Worm (Caenorhabditis elegans) whole organism, L2 larva: ENCODE results near the gene msp-40.
"Not testable (repeated sequence)": the region's sequence is repeated elsewhere in the genome, so short reads cannot be mapped to it uniquely, and the experiment has no call there.

Source experiments
- C34F6.9 ChIP-seq: fragments of 150-350 bp; optimal IDR thresholded peaks from 2 replicates; lab custom pipeline; 2014; ENCODE audit warnings: missing biosample characterization, missing genetic modification characterization
- F13H6.1 ChIP-seq: sonication (generic microtip); optimal IDR thresholded peaks from 2 replicates; lab custom pipeline; 2016; ENCODE audit warnings: missing genetic modification characterization, missing compliant biosample characterization
- R02D3.7 ChIP-seq: fragments of 150-350 bp; optimal IDR thresholded peaks from 2 replicates; lab custom pipeline; 2014; ENCODE audit warnings: missing biosample characterization, missing genetic modification characterization
- Y55F3AM.14 ChIP-seq: fragments of 200-800 bp; sonication (Bioruptor generic); optimal IDR thresholded peaks from 2 replicates; lab custom pipeline; 2018; ENCODE audit warnings: mild to moderate bottlenecking, missing genetic modification characterization, missing compliant biosample characterization
- ZK546.5 ChIP-seq: sonication (generic microtip); optimal IDR thresholded peaks from 2 replicates; lab custom pipeline; 2017; ENCODE audit warnings: missing biosample characterization, missing genetic modification characterization
- alr-1 ChIP-seq: fragments of 150-350 bp; optimal IDR thresholded peaks from 2 replicates; lab custom pipeline; 2014; ENCODE audit warnings: missing biosample characterization, missing genetic modification characterization
- aly-2 ChIP-seq: fragments of 150-350 bp; optimal IDR thresholded peaks from 2 replicates; lab custom pipeline; 2014; ENCODE audit warnings: missing biosample characterization, missing genetic modification characterization
- ama-1 ChIP-seq: fragments of 150-350 bp; optimal IDR thresholded peaks from 2 replicates; lab custom pipeline; 2018; ENCODE audit warnings: inconsistent platforms
- blmp-1 ChIP-seq: sonication (generic microtip); optimal IDR thresholded peaks from 2 replicates; lab custom pipeline; 2017; ENCODE audit warnings: missing genetic modification characterization, mild to moderate bottlenecking, missing compliant biosample characterization, antibody characterized with exemption, moderate library complexity; ENCODE audit not compliant: insufficient read depth
- ceh-16 ChIP-seq: fragments of 150-350 bp; optimal IDR thresholded peaks from 2 replicates; lab custom pipeline; 2014; ENCODE audit warnings: missing biosample characterization, missing genetic modification characterization
- ceh-82 ChIP-seq: fragments of 150-350 bp; optimal IDR thresholded peaks from 2 replicates; lab custom pipeline; 2014; ENCODE audit warnings: missing biosample characterization, missing genetic modification characterization
- crh-2 ChIP-seq: sonication (generic microtip); optimal IDR thresholded peaks from 2 replicates; lab custom pipeline; 2017; ENCODE audit warnings: missing biosample characterization, missing genetic modification characterization
- dmd-4 ChIP-seq: sonication (generic microtip); optimal IDR thresholded peaks from 2 replicates; lab custom pipeline; 2017; ENCODE audit warnings: missing biosample characterization, missing genetic modification characterization
- egl-27 ChIP-seq: sonication (generic microtip); optimal IDR thresholded peaks from 3 replicates; lab custom pipeline; 2017; ENCODE audit warnings: missing biosample characterization, missing genetic modification reagents, missing genetic modification characterization
- elt-1 ChIP-seq: fragments of 150-350 bp; optimal IDR thresholded peaks from 2 replicates; lab custom pipeline; 2014; ENCODE audit warnings: missing biosample characterization, missing genetic modification characterization
- elt-3 ChIP-seq: sonication (generic microtip); optimal IDR thresholded peaks from 2 replicates; lab custom pipeline; 2017; ENCODE audit warnings: missing biosample characterization, missing genetic modification characterization
- fos-1 ChIP-seq: fragments of 150-350 bp; optimal IDR thresholded peaks from 2 replicates; lab custom pipeline; 2014; ENCODE audit warnings: missing biosample characterization, missing genetic modification characterization
- gmeb-1 ChIP-seq: fragments of 150-350 bp; optimal IDR thresholded peaks from 2 replicates; lab custom pipeline; 2014; ENCODE audit warnings: missing biosample characterization, missing genetic modification characterization
- lin-13 ChIP-seq: fragments of 150-350 bp; optimal IDR thresholded peaks from 2 replicates; lab custom pipeline; 2014; ENCODE audit warnings: missing biosample characterization, missing genetic modification reagents, missing genetic modification characterization
- lin-39 ChIP-seq: fragments of 150-350 bp; optimal IDR thresholded peaks from 2 replicates; lab custom pipeline; 2014; ENCODE audit warnings: missing biosample characterization, missing genetic modification reagents, missing genetic modification characterization
- lsy-2 ChIP-seq, 2 experiments: fragments of 150-350 bp in 1 of 2; sonication (generic microtip) in 1 of 2; optimal IDR thresholded peaks; 2 replicates each; lab custom pipeline; 2014 to 2017; ENCODE audit warnings: missing biosample characterization in 2 of 2, missing genetic modification characterization in 2 of 2
- mab-5 ChIP-seq: fragments of 150-350 bp; optimal IDR thresholded peaks from 2 replicates; lab custom pipeline; 2014; ENCODE audit warnings: missing biosample characterization, missing genetic modification characterization
- mbf-1 ChIP-seq: sonication (generic microtip); optimal IDR thresholded peaks from 2 replicates; lab custom pipeline; 2017; ENCODE audit warnings: missing biosample characterization, missing genetic modification characterization
- mdl-1 ChIP-seq, 2 experiments: fragments of 150-350 bp in 1 of 2; sonication (generic microtip) in 1 of 2; optimal IDR thresholded peaks; 2 replicates each; lab custom pipeline; 2017; ENCODE audit warnings: missing biosample characterization in 2 of 2, missing genetic modification characterization in 2 of 2
- nhr-10 ChIP-seq: sonication (generic microtip); optimal IDR thresholded peaks from 2 replicates; lab custom pipeline; 2017; ENCODE audit warnings: missing biosample characterization, missing genetic modification characterization
- nhr-11 ChIP-seq: fragments of 150-350 bp; optimal IDR thresholded peaks from 2 replicates; lab custom pipeline; 2014; ENCODE audit warnings: missing biosample characterization, missing genetic modification characterization
- nhr-129 ChIP-seq: fragments of 150-350 bp; optimal IDR thresholded peaks from 2 replicates; lab custom pipeline; 2014; ENCODE audit warnings: missing biosample characterization, missing genetic modification characterization
- nhr-21 ChIP-seq: fragments of 150-350 bp; optimal IDR thresholded peaks from 2 replicates; lab custom pipeline; 2014; ENCODE audit warnings: missing biosample characterization, missing genetic modification characterization
- nhr-23 ChIP-seq: fragments of 150-350 bp; optimal IDR thresholded peaks from 2 replicates; lab custom pipeline; 2014; ENCODE audit warnings: missing biosample characterization, missing genetic modification reagents, missing genetic modification characterization
- nhr-237 ChIP-seq: fragments of 150-350 bp; optimal IDR thresholded peaks from 2 replicates; lab custom pipeline; 2014; ENCODE audit warnings: missing biosample characterization, missing genetic modification characterization
- nhr-25 ChIP-seq: fragments of 150-350 bp; sonication (generic microtip); optimal IDR thresholded peaks from 3 replicates; lab custom pipeline; 2014; ENCODE audit warnings: missing biosample characterization, missing genetic modification characterization
- nhr-77 ChIP-seq: fragments of 150-350 bp; optimal IDR thresholded peaks from 2 replicates; lab custom pipeline; 2014; ENCODE audit warnings: missing biosample characterization, missing genetic modification characterization
- peb-1 ChIP-seq: fragments of 150-350 bp; optimal IDR thresholded peaks from 2 replicates; lab custom pipeline; 2014; ENCODE audit warnings: missing biosample characterization, missing genetic modification characterization
- skn-1 ChIP-seq: sonication (generic microtip); optimal IDR thresholded peaks from 2 replicates; lab custom pipeline; 2017; ENCODE audit warnings: missing biosample characterization, missing genetic modification characterization
- sma-3 ChIP-seq: sonication (generic microtip); optimal IDR thresholded peaks from 2 replicates; lab custom pipeline; 2016; ENCODE audit warnings: missing genetic modification reagents, missing genetic modification characterization, missing compliant biosample characterization
- sma-9 ChIP-seq, 2 experiments: fragments of 150-350 bp in 1 of 2; sonication (generic microtip) in 1 of 2; optimal IDR thresholded peaks; 2 replicates each; lab custom pipeline; 2014 to 2016; ENCODE audit warnings: missing genetic modification characterization in 2 of 2, mild to moderate bottlenecking in 1 of 2, missing biosample characterization in 1 of 2, missing compliant biosample characterization in 1 of 2, missing genetic modification reagents in 1 of 2, moderate library complexity in 1 of 2
- snpc-4 ChIP-seq: fragments of 150-350 bp; optimal IDR thresholded peaks from 2 replicates; lab custom pipeline; 2014; ENCODE audit warnings: missing biosample characterization, missing genetic modification characterization
- unc-39 ChIP-seq: fragments of 150-350 bp; optimal IDR thresholded peaks from 2 replicates; lab custom pipeline; 2014; ENCODE audit warnings: missing biosample characterization, missing genetic modification characterization
- unc-55 ChIP-seq: fragments of 150-350 bp; sonication (generic microtip); optimal IDR thresholded peaks from 3 replicates; lab custom pipeline; 2014; ENCODE audit warnings: missing biosample characterization, missing genetic modification reagents, missing genetic modification characterization
- unc-62 ChIP-seq: fragments of 150-350 bp; optimal IDR thresholded peaks from 2 replicates; lab custom pipeline; 2014; ENCODE audit warnings: missing biosample characterization, missing genetic modification reagents, missing genetic modification characterization
- ztf-1 ChIP-seq: fragments of 200-800 bp; sonication (Bioruptor generic); conservative IDR thresholded peaks from 2 replicates; pipeline ENCODE4 v1.3.6; 2022; ENCODE audit warnings: missing genetic modification characterization, missing compliant biosample characterization
- ztf-11 ChIP-seq: sonication (generic microtip); optimal IDR thresholded peaks from 2 replicates; lab custom pipeline; 2017; ENCODE audit warnings: missing biosample characterization, missing genetic modification characterization
- ztf-4 ChIP-seq: fragments of 150-350 bp; optimal IDR thresholded peaks from 2 replicates; lab custom pipeline; 2014; ENCODE audit warnings: missing biosample characterization, missing genetic modification characterization

Gene msp-40

DNA sequence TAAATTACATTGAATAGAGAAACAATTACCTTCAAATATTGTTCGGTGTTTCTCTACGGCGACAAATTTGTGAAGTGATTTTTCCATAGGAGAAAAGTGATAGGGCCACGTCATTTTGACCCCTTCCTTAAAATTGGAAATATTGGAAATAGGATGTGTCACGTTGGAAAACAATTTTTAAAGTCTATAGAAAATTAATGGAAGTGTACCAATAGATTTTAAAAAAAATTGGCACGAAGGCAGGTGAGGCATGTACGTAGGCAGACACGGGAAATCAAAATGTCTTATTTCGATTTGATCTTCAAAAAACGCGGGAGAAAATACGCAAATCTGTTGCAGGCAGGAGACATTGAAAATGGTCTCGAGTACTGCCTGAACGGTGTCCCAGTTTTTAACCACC lies 12.4 kb downstream of the msp-40 start, which contains the start of gene C33F10.12:
Gene C33F10.12 (minus strand): TSS at position 101 of the 400 bp plus-strand sequence.
- TF ChIP-seq nhr-25 (tag; lab: Kevin White, UChicago) (no peak), skn-1 (tag; lab: Kevin White, UChicago) (no peak), ceh-82 (tag; lab: Kevin White, UChicago) (no peak), mab-5 (no peak), nhr-129 (no peak), unc-62 (no peak), lin-39 (no peak), nhr-23 (tag; lab: Kevin White, UChicago) (no peak), nhr-11 (tag; lab: Kevin White, UChicago) (no peak), blmp-1 (tag; lab: Kevin White, UChicago) (no peak), R02D3.7 (tag; lab: Kevin White, UChicago) (no peak), mbf-1 (tag; lab: Kevin White, UChicago) (no peak)

DNA sequence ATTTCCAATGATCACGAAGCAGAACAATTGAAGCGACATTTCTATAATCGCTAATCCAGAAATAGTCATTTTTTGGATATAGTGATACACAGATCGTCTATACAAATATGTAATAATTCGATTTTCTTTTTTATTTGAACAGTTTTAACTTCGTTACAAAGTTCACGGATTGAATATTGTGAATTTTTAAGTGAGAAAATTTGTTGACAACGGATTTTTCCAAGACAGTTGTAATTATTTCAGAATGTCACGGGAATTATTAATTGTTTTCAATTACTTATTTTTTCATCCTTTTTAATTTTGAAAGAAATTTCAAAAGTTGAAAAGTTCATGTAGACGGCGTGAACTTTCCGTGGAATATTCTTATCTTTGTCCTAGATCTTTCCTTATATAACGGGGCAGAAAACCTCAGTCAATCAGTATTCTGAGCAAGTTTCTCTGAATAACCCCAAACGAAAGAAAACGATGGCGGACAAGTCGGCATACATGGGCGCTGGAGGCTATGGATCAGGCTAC lies 17.0 kb downstream of the msp-40 start, which contains the start of the genes T23B7.2 and nspd-4:
Gene T23B7.2 (minus strand): TSS at position 101 of the 516 bp plus-strand sequence.
Gene nspd-4 (plus strand): TSS at position 466 of the 516 bp plus-strand sequence.
- TF ChIP-seq sma-3; ztf-4 (tag; lab: Kevin White, UChicago); mab-5: not testable (repeated sequence)

DNA sequence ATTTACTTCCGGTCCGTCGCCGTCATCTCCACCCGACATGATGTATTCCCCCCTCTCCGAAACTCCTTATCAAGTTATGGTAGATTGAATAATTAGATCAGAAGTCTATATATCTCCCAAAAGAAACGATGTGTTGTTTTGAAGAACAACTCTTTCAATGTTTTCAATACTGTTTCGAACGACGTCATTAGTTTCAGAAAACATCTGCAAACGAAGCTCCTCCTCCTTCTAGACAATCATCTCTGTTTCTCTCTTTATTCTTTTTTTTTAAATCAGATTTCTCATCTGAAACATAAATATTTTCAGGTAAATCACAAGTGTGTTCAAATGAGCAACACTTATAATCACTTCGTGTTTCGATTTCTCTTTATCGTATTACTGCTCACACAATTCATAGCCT lies 24.7 kb downstream of the msp-40 start, which contains the start of gene T23B7.3:
Gene T23B7.3 (plus strand): TSS at position 301 of the 400 bp plus-strand sequence.
- TF ChIP-seq ceh-16 (tag; lab: Kevin White, UChicago) (no peak), mab-5 (no peak), aly-2 (no peak), blmp-1 (tag; lab: Kevin White, UChicago) (no peak), elt-3 (no peak), elt-1 (no peak), R02D3.7 (tag; lab: Kevin White, UChicago) (no peak), ama-1 (lab: Kevin White, UChicago) (no peak), dmd-4 (tag; lab: Kevin White, UChicago) (no peak), lin-39 (no peak), ztf-4 (tag; lab: Kevin White, UChicago) (no peak), gmeb-1 (no peak), ztf-1 (GFP tag; lab: Robert Waterston, UW) (no peak)
- TF ChIP-seq, all 48 proteins: peak for 0

DNA sequence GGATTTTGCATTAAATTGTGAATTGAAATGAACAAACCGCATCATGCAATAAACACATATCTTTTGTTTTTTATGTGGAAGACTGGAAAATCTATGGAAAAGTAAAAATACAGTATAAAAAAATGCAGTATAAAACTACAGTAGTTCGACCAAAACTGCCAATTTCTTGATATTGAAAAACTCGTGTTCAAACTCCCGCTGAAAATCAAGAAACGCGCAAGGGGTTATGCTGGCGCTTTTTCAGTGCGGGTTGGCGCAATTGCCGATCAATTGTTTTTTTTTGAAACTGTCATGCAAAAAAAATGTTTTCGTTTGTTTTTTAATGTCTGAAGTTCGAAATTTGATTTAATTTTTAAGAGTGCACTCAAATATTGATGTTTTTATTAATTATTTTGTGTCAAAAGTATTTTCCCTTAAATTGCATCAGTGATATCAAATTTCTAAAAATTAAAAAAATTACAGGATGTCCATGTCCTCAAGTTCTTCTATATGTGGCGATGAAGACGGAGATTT lies 26.4 kb downstream of the msp-40 start, which contains the start of gene dnj-9:
Gene dnj-9 (plus strand): TSS at position 463 of the 513 bp plus-strand sequence.
- TF ChIP-seq nhr-23 (tag; lab: Kevin White, UChicago) (no peak), nhr-77 (tag; lab: Kevin White, UChicago) (peak; percentile 79), snpc-4 (tag; lab: Kevin White, UChicago) (peak; percentile 84), nhr-10 (tag; lab: Kevin White, UChicago) (peak; percentile 91), aly-2 (no peak), peb-1 (no peak), ZK546.5 (tag; lab: Kevin White, UChicago) (peak; percentile 68), unc-39 (no peak), ama-1 (lab: Kevin White, UChicago) (peak; percentile 77), mdl-1 (tag; optimal IDR thresholded peaks at IDR 0.05; lab: Kevin White, UChicago) (peak in 1 of 2 experiments; percentile 62), egl-27 (tag; lab: Kevin White, UChicago) (peak; percentile 94), fos-1 (peak; percentile 77), R02D3.7 (tag; lab: Kevin White, UChicago) (peak; percentile 78), sma-9 (GFP tag; optimal IDR thresholded peaks at IDR 0.05; lab: Kevin White, UChicago) (peak; percentile 98), sma-9 (tag; optimal IDR thresholded peaks at IDR 0.05; lab: Kevin White, UChicago) (no peak), nhr-21 (tag; lab: Kevin White, UChicago) (peak; percentile 93), lsy-2 (tag; optimal IDR thresholded peaks at IDR 0.05; lab: Kevin White, UChicago) (peak; percentile 95 to 96), lin-13 (peak; percentile 95), alr-1 (tag; lab: Kevin White, UChicago) (peak; percentile 38), C34F6.9 (tag; lab: Kevin White, UChicago) (peak; percentile 98), ceh-16 (tag; lab: Kevin White, UChicago) (peak; percentile 6), Y55F3AM.14 (GFP tag; lab: Kevin White, UChicago) (no peak), ztf-4 (tag; lab: Kevin White, UChicago) (peak; percentile 91), nhr-237 (tag; lab: Kevin White, UChicago) (peak; percentile 45), unc-55 (GFP tag; lab: Kevin White, UChicago) (peak; percentile 98), nhr-11 (tag; lab: Kevin White, UChicago) (no peak), crh-2 (tag; lab: Kevin White, UChicago) (peak; percentile 96), elt-3 (no peak), unc-62 (peak; percentile 63), F13H6.1 (tag; lab: Kevin White, UChicago) (peak; percentile 96), blmp-1 (tag; lab: Kevin White, UChicago) (peak; percentile 77), nhr-25 (tag; lab: Kevin White, UChicago) (peak; percentile 97), mbf-1 (tag; lab: Kevin White, UChicago) (no peak), elt-1 (no peak), ztf-11 (no peak), mab-5 (peak; percentile 93), gmeb-1 (peak; percentile 100), lin-39 (no peak), dmd-4 (tag; lab: Kevin White, UChicago) (peak; percentile 63), nhr-129 (peak; percentile 87)
